Worm (Caenorhabditis elegans) whole organism, L2 larva: ENCODE data around the gene nhr-123.

Experiments used
- lin-13 ChIP-seq: fragments of 150-350 bp; optimal IDR thresholded peaks from 2 replicates; lab custom pipeline; 2014; ENCODE audit warnings: missing biosample characterization, missing genetic modification reagents, missing genetic modification characterization
- nhr-6 ChIP-seq: fragments of 150-350 bp; optimal IDR thresholded peaks from 2 replicates; lab custom pipeline; 2014; ENCODE audit warnings: missing biosample characterization, missing genetic modification characterization
- skn-1 ChIP-seq: sonication (generic microtip); optimal IDR thresholded peaks from 2 replicates; lab custom pipeline; 2017; ENCODE audit warnings: missing biosample characterization, missing genetic modification characterization
- zag-1 ChIP-seq: fragments of 150-350 bp; optimal IDR thresholded peaks from 2 replicates; lab custom pipeline; 2014; ENCODE audit warnings: missing biosample characterization, missing genetic modification characterization

DNA sequence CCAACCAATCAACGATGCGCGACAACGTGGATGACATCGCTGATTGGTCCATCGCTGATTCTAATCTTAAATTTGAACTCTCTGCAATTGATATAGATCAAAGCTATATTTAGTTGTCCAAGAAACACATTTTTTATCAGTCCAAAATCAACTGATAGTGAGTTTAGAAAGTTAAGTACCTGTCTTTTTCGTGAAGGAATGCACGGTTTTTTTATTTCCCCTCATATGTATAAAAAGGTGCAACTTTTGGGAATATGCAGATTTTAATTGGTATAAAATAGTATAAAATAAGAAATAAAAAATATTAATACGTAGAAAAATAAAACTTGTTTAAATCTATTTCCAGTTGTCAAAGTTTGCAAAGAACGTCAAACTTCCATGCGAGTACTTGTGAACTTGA is 32.8 kb upstream of the nhr-123 start, which contains the start of gene Y39D8A.1:
- no peak for TF ChIP-seq lin-13 (GFP tag; lab: Kevin White, UChicago)
- no peak for TF ChIP-seq zag-1 (tag; lab: Kevin White, UChicago)
- TF ChIP-seq nhr-6 (tag; lab: Kevin White, UChicago) = no peak
- no peak for TF ChIP-seq skn-1
